Worm (Caenorhabditis elegans) whole organism, young adult: Measurements from ENCODE around the gene fbxc-40.

Source experiments
- F23B12.7 ChIP-seq: sonication (generic microtip); optimal IDR thresholded peaks from 2 replicates; lab custom pipeline; 2017; ENCODE audit warnings: missing genetic modification characterization, mild to moderate bottlenecking, missing compliant biosample characterization, antibody characterized with exemption, moderate library complexity; ENCODE audit not compliant: insufficient read depth
- F57C9.4 ChIP-seq: sonication (generic microtip); optimal IDR thresholded peaks from 2 replicates; lab custom pipeline; 2017; ENCODE audit warnings: mild to moderate bottlenecking, missing genetic modification characterization, missing compliant biosample characterization
- efl-1 ChIP-seq: fragments of 150-350 bp; optimal IDR thresholded peaks from 2 replicates; lab custom pipeline; 2014; ENCODE audit warnings: missing biosample characterization, missing genetic modification reagents, missing genetic modification characterization
- egl-44 ChIP-seq: fragments of 200-800 bp; sonication (Bioruptor generic); IDR thresholded peaks from 2 replicates; pipeline ENCODE4 v1.3.6; 2022; ENCODE audit warnings: missing genetic modification reagents, missing genetic modification characterization, missing compliant biosample characterization
- rec-8 ChIP-seq, 2 experiments: sonication (generic microtip); optimal IDR thresholded peaks; 2 replicates each; lab custom pipeline; 2016; ENCODE audit warnings: mild to moderate bottlenecking in 2 of 2, missing genetic modification characterization in 2 of 2, missing genetic modification reagents in 2 of 2, missing genotype in 2 of 2, missing biosample characterization in 1 of 2, missing compliant biosample characterization in 1 of 2, moderate library complexity in 1 of 2
- zfh-2 ChIP-seq: fragments of 200-800 bp; sonication (Bioruptor generic); conservative IDR thresholded peaks from 2 replicates; pipeline ENCODE4 v1.3.6; 2022; ENCODE audit warnings: missing genetic modification reagents, missing genetic modification characterization, missing compliant biosample characterization

ce11 chrII:973999-974398, 11.8 kb upstream of the fbxc-40 start, which contains the start of gene fbxc-14:
- TF ChIP-seq egl-44 (no peak), rec-8 (tag; optimal IDR thresholded peaks at IDR 0.05; lab: Kevin White, UChicago) (no peak), efl-1 (GFP tag; lab: Kevin White, UChicago) (no peak), zfh-2 (no peak), F23B12.7 (tag; lab: Kevin White, UChicago) (no peak), F57C9.4 (tag; lab: Kevin White, UChicago) (no peak)
